Worm (Caenorhabditis elegans): Measurements from ENCODE around the gene ZK470.14.
"Not testable (repeated sequence)": the region's sequence is repeated elsewhere in the genome, so short reads cannot be mapped to it uniquely, and the experiment has no call there.

- TF ChIP-seq klf-2 (GFP tag; conservative IDR thresholded peaks at IDR 0.05); med-1 (GFP tag; optimal IDR thresholded peaks at IDR 0.05; ENCODE audit: insufficient read depth); flt-1 (GFP tag; IDR thresholded peaks at IDR 0.05); ref-1 (GFP tag; conservative IDR thresholded peaks at IDR 0.05); ztf-29 (GFP tag; IDR thresholded peaks at IDR 0.05); T22C8.4 (GFP tag; IDR thresholded peaks at IDR 0.05): not testable (repeated sequence)
These were observed 32.6 kb downstream of the ZK470.14 start, which contains the start of gene F20B6.5 for ce11 chrX:4199829-4200228.
